Worm (Caenorhabditis elegans) whole organism, L4 larva: ENCODE data around the gene F54E2.9.
A peak's percentile ranks its signal among the peaks of the same experiment; 100 is the strongest.

Experiments
- F10B5.3 ChIP-seq: sonication (generic microtip); optimal IDR thresholded peaks from 2 replicates; lab custom pipeline; 2016; ENCODE audit warnings: mild to moderate bottlenecking, missing genetic modification characterization, missing compliant biosample characterization
- F37D6.2 ChIP-seq: sonication (generic microtip); optimal IDR thresholded peaks from 2 replicates; lab custom pipeline; 2016; ENCODE audit warnings: mild to moderate bottlenecking, missing genetic modification characterization, missing compliant biosample characterization
- F49E8.2 ChIP-seq: sonication (generic microtip); optimal IDR thresholded peaks from 2 replicates; lab custom pipeline; 2016; ENCODE audit warnings: missing compliant biosample characterization, mild to moderate bottlenecking, missing genetic modification characterization, borderline replicate concordance
- T26A8.4 ChIP-seq: fragments of 200-800 bp; sonication (Bioruptor generic); IDR thresholded peaks from 2 replicates; pipeline ENCODE4 v1.3.6; 2022; ENCODE audit warnings: missing genetic modification characterization, missing compliant biosample characterization
- Y48G9A.11 ChIP-seq: fragments of 200-800 bp; sonication (Bioruptor generic); IDR thresholded peaks from 2 replicates; pipeline ENCODE4 v1.3.6; 2022; ENCODE audit warnings: missing genetic modification reagents, missing genetic modification characterization, missing compliant biosample characterization
- Y5F2A.4 ChIP-seq: fragments of 200-800 bp; sonication (Bioruptor generic); optimal IDR thresholded peaks from 2 replicates; lab custom pipeline; 2018; ENCODE audit warnings: mild to moderate bottlenecking, missing genetic modification characterization, missing compliant biosample characterization
- ZK546.5 ChIP-seq, 2 experiments: sonication (generic microtip); optimal IDR thresholded peaks; 2 replicates each; lab custom pipeline; 2017; ENCODE audit warnings: missing biosample characterization in 2 of 2, missing genetic modification characterization in 2 of 2
- aha-1 ChIP-seq: fragments of 150-350 bp; peaks from one replicate; lab custom pipeline; 2014; ENCODE audit warnings: missing biosample characterization, missing genetic modification characterization
- ces-1 ChIP-seq: fragments of 150-350 bp; sonication (generic microtip); optimal IDR thresholded peaks from 4 replicates; lab custom pipeline; 2014; ENCODE audit warnings: missing biosample characterization, missing genetic modification reagents, missing genetic modification characterization
- daf-16 ChIP-seq, 3 experiments: sonication (generic microtip); optimal IDR thresholded peaks; 2 replicates each; lab custom pipeline; 2016 to 2017; ENCODE audit warnings: missing genetic modification characterization in 3 of 3, missing genetic modification reagents in 3 of 3, mild to moderate bottlenecking in 2 of 3, missing compliant biosample characterization in 2 of 3, missing biosample characterization in 1 of 3, moderate library complexity in 1 of 3
- daf-19 ChIP-seq: fragments of 200-800 bp; sonication (Bioruptor generic); conservative IDR thresholded peaks from 2 replicates; pipeline ENCODE4 v1.3.6; 2022; ENCODE audit warnings: missing genetic modification characterization, missing compliant biosample characterization
- fkh-10 ChIP-seq: fragments of 150-350 bp; optimal IDR thresholded peaks from 2 replicates; lab custom pipeline; 2014; ENCODE audit warnings: missing biosample characterization, missing genetic modification reagents, missing genetic modification characterization
- hlh-11 ChIP-seq: fragments of 200-800 bp; sonication (Bioruptor generic); optimal IDR thresholded peaks from 2 replicates; lab custom pipeline; 2018; ENCODE audit warnings: mild to moderate bottlenecking, missing genetic modification characterization, missing compliant biosample characterization
- hlh-30 ChIP-seq: sonication (generic microtip); optimal IDR thresholded peaks from 2 replicates; lab custom pipeline; 2017; ENCODE audit warnings: antibody characterized with exemption, mild to moderate bottlenecking, missing genetic modification characterization, missing compliant biosample characterization; ENCODE audit not compliant: insufficient read depth
- hmg-1.1 ChIP-seq: fragments of 200-800 bp; sonication (Bioruptor generic); IDR thresholded peaks from 2 replicates; pipeline ENCODE4 v1.3.6; 2022; ENCODE audit warnings: missing genetic modification reagents, missing genetic modification characterization, missing compliant biosample characterization
- lin-13 ChIP-seq: fragments of 150-350 bp; optimal IDR thresholded peaks from 2 replicates; lab custom pipeline; 2014; ENCODE audit warnings: missing biosample characterization, missing genetic modification reagents, missing genetic modification characterization
- lin-29 ChIP-seq: fragments of 200-800 bp; sonication (Bioruptor generic); IDR thresholded peaks from 2 replicates; pipeline ENCODE4 v1.3.6; 2022; ENCODE audit warnings: missing genetic modification reagents, missing genetic modification characterization, missing compliant biosample characterization
- lin-38 ChIP-seq: fragments of 200-800 bp; sonication (Bioruptor generic); IDR thresholded peaks from 2 replicates; pipeline ENCODE4 v1.3.6; 2022; ENCODE audit warnings: missing genetic modification reagents, missing genetic modification characterization, missing compliant biosample characterization
- lin-39 ChIP-seq: fragments of 150-350 bp; optimal IDR thresholded peaks from 2 replicates; lab custom pipeline; 2014; ENCODE audit warnings: missing biosample characterization, missing genetic modification reagents, missing genetic modification characterization
- mep-1 ChIP-seq: fragments of 150-350 bp; sonication (generic microtip); optimal IDR thresholded peaks from 3 replicates; lab custom pipeline; 2014; ENCODE audit warnings: missing biosample characterization, missing genetic modification characterization
- mes-2 ChIP-seq: sonication (generic microtip); optimal IDR thresholded peaks from 2 replicates; lab custom pipeline; 2016; ENCODE audit warnings: missing genotype, mild to moderate bottlenecking, missing genetic modification characterization, missing compliant biosample characterization; ENCODE audit not compliant: poor library complexity, severe bottlenecking
- nhr-11 ChIP-seq: fragments of 150-350 bp; optimal IDR thresholded peaks from 2 replicates; lab custom pipeline; 2014; ENCODE audit warnings: missing biosample characterization, missing genetic modification characterization
- nhr-237 ChIP-seq: sonication (generic microtip); optimal IDR thresholded peaks from 2 replicates; lab custom pipeline; 2017; ENCODE audit warnings: missing biosample characterization, missing genetic modification characterization
- nhr-25 ChIP-seq: sonication (generic microtip); optimal IDR thresholded peaks from 2 replicates; lab custom pipeline; 2017; ENCODE audit warnings: missing genetic modification characterization, mild to moderate bottlenecking, missing compliant biosample characterization, antibody characterized with exemption, moderate library complexity, borderline replicate concordance; ENCODE audit not compliant: insufficient read depth
- nhr-41 ChIP-seq: fragments of 200-800 bp; sonication (Bioruptor generic); IDR thresholded peaks from 2 replicates; pipeline ENCODE4 v1.3.6; 2022; ENCODE audit warnings: missing genetic modification reagents, missing genetic modification characterization, missing compliant biosample characterization
- nhr-77 ChIP-seq: fragments of 150-350 bp; optimal IDR thresholded peaks from 2 replicates; lab custom pipeline; 2014; ENCODE audit warnings: missing biosample characterization, missing genetic modification characterization
- rbr-2 ChIP-seq: sonication (generic microtip); optimal IDR thresholded peaks from 2 replicates; lab custom pipeline; 2016; ENCODE audit warnings: missing genotype, missing genetic modification characterization, missing compliant biosample characterization
- set-16 ChIP-seq: fragments of 200-800 bp; sonication (Bioruptor generic); IDR thresholded peaks from 2 replicates; pipeline ENCODE4 v1.3.6; 2022; ENCODE audit warnings: missing genetic modification reagents, missing genetic modification characterization, missing compliant biosample characterization
- tra-1 ChIP-seq: fragments of 200-800 bp; sonication (Bioruptor generic); IDR thresholded peaks from 2 replicates; pipeline ENCODE4 v1.3.6; 2022; ENCODE audit warnings: missing genetic modification reagents, missing genetic modification characterization, missing compliant biosample characterization
- unc-62 ChIP-seq, 3 experiments: fragments of 150-350 bp in 1 of 3; sonication (generic microtip); optimal IDR thresholded peaks in 2 of 3; peaks in 1 of 3; 1 replicate in 1 of 3; 2 replicates in 2 of 3; lab custom pipeline; 2014 to 2017; ENCODE audit warnings: missing biosample characterization in 3 of 3, missing genetic modification characterization in 3 of 3, missing genetic modification reagents in 3 of 3, missing genotype in 1 of 3
- zfp-2 ChIP-seq: sonication (generic microtip); optimal IDR thresholded peaks from 2 replicates; lab custom pipeline; 2016; ENCODE audit warnings: mild to moderate bottlenecking, missing genetic modification characterization, missing compliant biosample characterization
- zip-11 ChIP-seq: fragments of 200-800 bp; sonication (Bioruptor generic); IDR thresholded peaks from 2 replicates; pipeline ENCODE4 v1.3.6; 2022; ENCODE audit warnings: missing genetic modification characterization, missing compliant biosample characterization

F54E2.9 gene

ce11 chrV:2809443-2809842 is 4.3 kb downstream of the F54E2.9 start:
- peak; percentile 9 for TF ChIP-seq hlh-11 (tag; lab: Kevin White, UChicago)
- TF ChIP-seq ces-1, result no peak
- TF ChIP-seq nhr-11 (tag; lab: Kevin White, UChicago), result peak; percentile 1
- TF ChIP-seq set-16 (GFP tag; lab: Robert Waterston, UW), result 0 out of 2 replicates have a peak, but pooled peaks have one; percentile 17
- TF ChIP-seq, all 104 proteins: peak for 3

DNA sequence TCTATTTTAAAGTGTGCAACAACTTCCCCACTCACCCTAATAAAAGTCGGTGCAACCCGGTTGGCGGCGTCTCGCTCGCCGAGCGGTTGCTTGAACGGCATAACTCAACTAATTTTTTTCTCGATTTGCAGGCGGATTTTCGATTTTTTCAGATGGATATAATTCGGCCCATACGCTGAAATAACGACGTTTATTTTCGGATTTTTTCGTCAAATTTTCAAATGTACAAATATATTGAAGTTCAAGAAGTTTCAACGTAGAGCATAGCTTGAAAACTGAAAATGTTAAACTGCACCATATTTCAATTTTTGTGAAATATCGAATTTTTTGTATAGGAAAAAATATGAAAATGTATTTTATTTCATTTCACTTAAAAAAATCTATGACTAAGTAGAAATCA is 6.0 kb downstream of the F54E2.9 start, which contains the start of gene ketn-1:
ketn-1 (minus strand) TSS at position 101 of the 400 bp plus-strand sequence.
- no peak for TF ChIP-seq Y5F2A.4 (GFP tag; lab: Kevin White, UChicago)
- TF ChIP-seq tra-1 (GFP tag; lab: Robert Waterston, UW), result no peak
- TF ChIP-seq nhr-237 (tag; lab: Kevin White, UChicago), result no peak
- TF ChIP-seq lin-29 (GFP tag; lab: Robert Waterston, UW), result no peak
- TF ChIP-seq aha-1 (tag; lab: Kevin White, UChicago), result peak; percentile 78
- no peak for TF ChIP-seq T26A8.4
- TF ChIP-seq, all 104 proteins: peak for 1

- no peak for TF ChIP-seq Y48G9A.11 (GFP tag; lab: Robert Waterston, UW)
- TF ChIP-seq lin-29 (GFP tag; lab: Robert Waterston, UW), result no peak
- TF ChIP-seq daf-19 (GFP tag; lab: Robert Waterston, UW), result no peak
- peak; percentile 11 for TF ChIP-seq hlh-11 (tag; lab: Kevin White, UChicago)
- no peak for TF ChIP-seq rbr-2 (tag; lab: Kevin White, UChicago)
- peak; percentile 48 for TF ChIP-seq set-16 (GFP tag; lab: Robert Waterston, UW)
- no peak for TF ChIP-seq fkh-10 (GFP tag; lab: Kevin White, UChicago)
- peak in 1 of 2 experiments; percentile 35 for TF ChIP-seq daf-16 (GFP tag; optimal IDR thresholded peaks at IDR 0.05; lab: Kevin White, UChicago)
- no peak for TF ChIP-seq daf-16 (tag; optimal IDR thresholded peaks at IDR 0.05; lab: Kevin White, UChicago)
- TF ChIP-seq lin-13 (GFP tag; lab: Kevin White, UChicago), result no peak
- TF ChIP-seq F10B5.3 (tag; lab: Kevin White, UChicago), result no peak
- TF ChIP-seq nhr-77, result no peak
Measured at ce11 chrV:2803258-2803657, 10.5 kb downstream of the F54E2.9 start.

DNA sequence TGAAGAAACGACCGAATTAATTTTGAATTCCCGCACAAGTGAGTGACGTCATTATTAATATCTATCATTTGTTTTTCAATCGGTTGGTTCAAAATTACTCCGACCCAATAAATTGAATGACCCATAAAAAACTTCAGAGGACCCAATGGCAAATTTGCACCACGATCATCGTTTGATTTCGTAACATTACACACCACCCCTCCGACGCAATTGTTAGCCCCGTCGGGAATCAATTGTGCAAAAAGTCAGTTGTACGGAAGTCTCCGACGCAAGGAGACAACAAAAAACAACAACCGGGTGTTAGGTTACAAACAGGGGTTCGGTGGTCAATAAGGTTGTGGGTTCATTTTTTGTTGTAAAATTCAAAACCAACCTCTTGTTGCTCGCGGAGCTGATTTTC is 11.8 kb downstream of the F54E2.9 start:
- TF ChIP-seq hlh-11 (tag; lab: Kevin White, UChicago) (peak; percentile 14), lin-39 (no peak), hmg-1.1 (GFP tag; lab: Robert Waterston, UW) (no peak), mes-2 (tag; lab: Kevin White, UChicago) (no peak), daf-16 (GFP tag; optimal IDR thresholded peaks at IDR 0.05; lab: Kevin White, UChicago) (peak in 1 of 2 experiments; percentile 68), daf-16 (tag; optimal IDR thresholded peaks at IDR 0.05; lab: Kevin White, UChicago) (no peak), ZK546.5 (tag; optimal IDR thresholded peaks at IDR 0.05; lab: Kevin White, UChicago) (no peak), zfp-2 (tag; lab: Kevin White, UChicago) (no peak), hlh-30 (tag; lab: Kevin White, UChicago) (no peak), unc-62 (GFP tag; optimal IDR thresholded peaks at IDR 0.05 in 1 of 2; lab: Kevin White, UChicago) (peak in 1 of 2 experiments; percentile 89), unc-62 (tag; optimal IDR thresholded peaks at IDR 0.05; lab: Kevin White, UChicago) (no peak), ces-1 (no peak), fkh-10 (GFP tag; lab: Kevin White, UChicago) (no peak), lin-38 (GFP tag; lab: Robert Waterston, UW) (no peak), rbr-2 (tag; lab: Kevin White, UChicago) (no peak), zip-11 (GFP tag; lab: Robert Waterston, UW) (no peak), F49E8.2 (no peak), F37D6.2 (tag; lab: Kevin White, UChicago) (no peak), mep-1 (tag; lab: Kevin White, UChicago) (no peak), nhr-41 (GFP tag; lab: Robert Waterston, UW) (no peak), nhr-25 (tag; lab: Kevin White, UChicago) (no peak)
